Worm (Caenorhabditis elegans) whole organism, late embryonic: ENCODE measurements around the gene ZK1240.5.

Experiments
- C08G9.2 ChIP-seq: sonication (generic microtip); optimal IDR thresholded peaks from 2 replicates; lab custom pipeline; 2016; ENCODE audit warnings: mild to moderate bottlenecking, missing genetic modification characterization, moderate library complexity, missing compliant biosample characterization
- C38D4.7 ChIP-seq: fragments of 200-800 bp; sonication (Bioruptor generic); optimal IDR thresholded peaks from 2 replicates; lab custom pipeline; 2018; ENCODE audit warnings: mild to moderate bottlenecking, missing genetic modification characterization, moderate library complexity, missing compliant biosample characterization
- F13H6.1 ChIP-seq: sonication (generic microtip); optimal IDR thresholded peaks from 2 replicates; lab custom pipeline; 2016; ENCODE audit warnings: missing genetic modification characterization, missing compliant biosample characterization
- K09A11.1 ChIP-seq: sonication (generic microtip); optimal IDR thresholded peaks from 2 replicates; lab custom pipeline; 2017; ENCODE audit warnings: antibody characterized with exemption, mild to moderate bottlenecking, missing genetic modification characterization, missing compliant biosample characterization; ENCODE audit not compliant: insufficient read depth
- T23F11.4 ChIP-seq: fragments of 200-800 bp; sonication (Bioruptor generic); optimal IDR thresholded peaks from 2 replicates; lab custom pipeline; 2018; ENCODE audit warnings: mild to moderate bottlenecking, missing genetic modification characterization, missing compliant biosample characterization
- ceh-2 ChIP-seq: sonication (generic microtip); optimal IDR thresholded peaks from 2 replicates; lab custom pipeline; 2016; ENCODE audit warnings: missing genotype, missing genetic modification characterization, missing compliant biosample characterization
- ceh-31 ChIP-seq: sonication (generic microtip); optimal IDR thresholded peaks from 2 replicates; lab custom pipeline; 2016; ENCODE audit warnings: missing genetic modification characterization, missing compliant biosample characterization
- ceh-48 ChIP-seq: sonication (generic microtip); optimal IDR thresholded peaks from 2 replicates; lab custom pipeline; 2016; ENCODE audit warnings: missing genetic modification characterization, inconsistent platforms, missing compliant biosample characterization
- ceh-9 ChIP-seq: sonication (generic microtip); optimal IDR thresholded peaks from 2 replicates; lab custom pipeline; 2016; ENCODE audit warnings: mild to moderate bottlenecking, missing genetic modification characterization, inconsistent platforms, missing compliant biosample characterization
- che-1 ChIP-seq: sonication (generic microtip); optimal IDR thresholded peaks from 2 replicates; lab custom pipeline; 2016; ENCODE audit warnings: mild to moderate bottlenecking, missing genetic modification characterization, missing compliant biosample characterization
- dve-1 ChIP-seq: sonication (generic microtip); optimal IDR thresholded peaks from 2 replicates; lab custom pipeline; 2017; ENCODE audit warnings: antibody characterized with exemption, mild to moderate bottlenecking, missing genetic modification characterization, missing compliant biosample characterization
- elt-2 ChIP-seq: sonication (generic microtip); optimal IDR thresholded peaks from 2 replicates; lab custom pipeline; 2016; ENCODE audit warnings: missing genetic modification reagents, missing genetic modification characterization, missing compliant biosample characterization
- fax-1 ChIP-seq: sonication (generic microtip); optimal IDR thresholded peaks from 2 replicates; lab custom pipeline; 2016; ENCODE audit warnings: missing genotype, missing genetic modification characterization, missing compliant biosample characterization
- fkh-6 ChIP-seq: sonication (generic microtip); optimal IDR thresholded peaks from 2 replicates; lab custom pipeline; 2016; ENCODE audit warnings: missing genetic modification characterization, missing compliant biosample characterization
- hlh-15 ChIP-seq: sonication (generic microtip); optimal IDR thresholded peaks from 2 replicates; lab custom pipeline; 2016; ENCODE audit warnings: missing genetic modification characterization, missing compliant biosample characterization
- hlh-30 ChIP-seq: sonication (generic microtip); optimal IDR thresholded peaks from 2 replicates; lab custom pipeline; 2017; ENCODE audit warnings: antibody characterized with exemption, missing genetic modification characterization, missing compliant biosample characterization; ENCODE audit not compliant: insufficient read depth
- hlh-6 ChIP-seq: sonication (generic microtip); optimal IDR thresholded peaks from 2 replicates; lab custom pipeline; 2016; ENCODE audit warnings: missing genotype, missing genetic modification characterization, missing compliant biosample characterization
- hlh-8 ChIP-seq: sonication (generic microtip); optimal IDR thresholded peaks from 2 replicates; lab custom pipeline; 2016; ENCODE audit warnings: missing genotype, missing genetic modification characterization, missing compliant biosample characterization
- lim-6 ChIP-seq: sonication (generic microtip); optimal IDR thresholded peaks from 2 replicates; lab custom pipeline; 2016; ENCODE audit warnings: missing genetic modification characterization, missing compliant biosample characterization
- lin-11 ChIP-seq: fragments of 200-800 bp; sonication (Bioruptor generic); optimal IDR thresholded peaks from 2 replicates; lab custom pipeline; 2018; ENCODE audit warnings: mild to moderate bottlenecking, missing genetic modification characterization, missing compliant biosample characterization
- madf-2 ChIP-seq: sonication (generic microtip); optimal IDR thresholded peaks from 2 replicates; lab custom pipeline; 2017; ENCODE audit warnings: missing genetic modification characterization, missing compliant biosample characterization
- nfya-1 ChIP-seq: sonication (generic microtip); optimal IDR thresholded peaks from 2 replicates; lab custom pipeline; 2017; ENCODE audit warnings: missing genetic modification characterization, mild to moderate bottlenecking, missing compliant biosample characterization, antibody characterized with exemption, moderate library complexity
- nhr-11 ChIP-seq: fragments of 150-350 bp; optimal IDR thresholded peaks from 2 replicates; lab custom pipeline; 2014; ENCODE audit warnings: missing biosample characterization, missing genetic modification characterization
- npax-4 ChIP-seq: sonication (generic microtip); optimal IDR thresholded peaks from 2 replicates; lab custom pipeline; 2016; ENCODE audit warnings: missing genetic modification characterization, missing compliant biosample characterization
- pax-1 ChIP-seq: fragments of 150-350 bp; optimal IDR thresholded peaks from 2 replicates; lab custom pipeline; 2014; ENCODE audit warnings: missing biosample characterization, missing genetic modification characterization
- pha-2 ChIP-seq: sonication (generic microtip); optimal IDR thresholded peaks from 2 replicates; lab custom pipeline; 2017; ENCODE audit warnings: mild to moderate bottlenecking, missing genetic modification characterization, missing compliant biosample characterization
- pha-4 ChIP-seq: fragments of 150-350 bp; optimal IDR thresholded peaks from 2 replicates; lab custom pipeline; 2018; ENCODE audit warnings: missing biosample characterization, missing genetic modification reagents, missing genetic modification characterization
- pqm-1 ChIP-seq: sonication (generic microtip); optimal IDR thresholded peaks from 2 replicates; lab custom pipeline; 2016; ENCODE audit warnings: missing genetic modification characterization, missing compliant biosample characterization
- sox-2 ChIP-seq: fragments of 200-800 bp; sonication (Bioruptor generic); IDR thresholded peaks from 2 replicates; pipeline ENCODE4 v1.3.6; 2022; ENCODE audit warnings: missing genetic modification reagents, missing genetic modification characterization, missing compliant biosample characterization
- sox-4 ChIP-seq: sonication (generic microtip); optimal IDR thresholded peaks from 2 replicates; lab custom pipeline; 2017; ENCODE audit warnings: mild to moderate bottlenecking, missing genetic modification characterization, inconsistent platforms, missing compliant biosample characterization
- syd-9 ChIP-seq: sonication (generic microtip); optimal IDR thresholded peaks from 2 replicates; lab custom pipeline; 2016; ENCODE audit warnings: mild to moderate bottlenecking, missing genetic modification characterization, moderate library complexity, missing compliant biosample characterization
- tbx-7 ChIP-seq: sonication (generic microtip); optimal IDR thresholded peaks from 2 replicates; lab custom pipeline; 2016; ENCODE audit warnings: missing genotype, missing genetic modification characterization, missing compliant biosample characterization
- unc-3 ChIP-seq, 2 experiments: fragments of 200-800 bp in 1 of 2; sonication (Bioruptor generic) in 1 of 2; sonication (generic microtip) in 1 of 2; conservative IDR thresholded peaks in 1 of 2; optimal IDR thresholded peaks in 1 of 2; 2 replicates each; pipeline versions ENCODE4 v1.3.6 to Lab custom; 2016 to 2022; ENCODE audit warnings: missing compliant biosample characterization in 2 of 2, missing genetic modification characterization in 2 of 2, missing genetic modification reagents in 1 of 2
- zip-5 ChIP-seq: sonication (generic microtip); optimal IDR thresholded peaks from 2 replicates; lab custom pipeline; 2016; ENCODE audit warnings: missing genetic modification characterization, missing compliant biosample characterization

ZK1240.5 gene

ce11 chrII:2320097-2320496 is 2.4 kb upstream of the ZK1240.5 start, which contains the start of gene ZK1240.3:
ZK1240.3 (plus strand) TSS chrII:2320334.
- TF ChIP-seq elt-2 (peak; percentile 17), che-1 (tag; lab: Kevin White, UChicago) (no peak)

- no peak for TF ChIP-seq nfya-1 (tag; lab: Kevin White, UChicago)
- TF ChIP-seq F13H6.1 (tag; lab: Kevin White, UChicago): no peak
- no peak for TF ChIP-seq K09A11.1 (tag; lab: Kevin White, UChicago)
- no peak for TF ChIP-seq unc-3 (GFP tag; conservative IDR thresholded peaks at IDR 0.05; lab: Robert Waterston, UW)
- TF ChIP-seq unc-3 (tag; optimal IDR thresholded peaks at IDR 0.05; lab: Kevin White, UChicago): no peak
- no peak for TF ChIP-seq che-1 (tag; lab: Kevin White, UChicago)
- TF ChIP-seq syd-9: no peak
- TF ChIP-seq C38D4.7: no peak
- TF ChIP-seq pha-4 (tag; lab: Kevin White, UChicago): no peak
- no peak for TF ChIP-seq C08G9.2 (tag; lab: Kevin White, UChicago)
- TF ChIP-seq fkh-6 (tag; lab: Kevin White, UChicago): no peak
- no peak for TF ChIP-seq sox-4 (tag; lab: Kevin White, UChicago)
- no peak for TF ChIP-seq ceh-2 (tag; lab: Kevin White, UChicago)
- no peak for TF ChIP-seq T23F11.4
- TF ChIP-seq hlh-15 (tag; lab: Kevin White, UChicago): no peak
- no peak for TF ChIP-seq hlh-30 (tag; lab: Kevin White, UChicago)
- TF ChIP-seq ceh-9 (tag; lab: Kevin White, UChicago): no peak
- no peak for TF ChIP-seq npax-4 (tag; lab: Kevin White, UChicago)
- no peak for TF ChIP-seq dve-1 (tag; lab: Kevin White, UChicago)
- no peak for TF ChIP-seq elt-2
Measured at ce11 chrII:2312747-2313146, 5.0 kb downstream of the ZK1240.5 start, which contains the start of the genes trim-21 and B0281.1. trim-21 (minus strand) TSS chrII:2312847. B0281.1 (plus strand) TSS chrII:2313067.

- TF ChIP-seq lim-6: no peak
- TF ChIP-seq ceh-2 (tag; lab: Kevin White, UChicago): no peak
- no peak for TF ChIP-seq ceh-48 (tag; lab: Kevin White, UChicago)
- TF ChIP-seq zip-5: no peak
- no peak for TF ChIP-seq lin-11 (tag; lab: Kevin White, UChicago)
- TF ChIP-seq pha-2 (tag; lab: Kevin White, UChicago): no peak
- no peak for TF ChIP-seq hlh-6 (tag; lab: Kevin White, UChicago)
- TF ChIP-seq pax-1: no peak
- no peak for TF ChIP-seq ceh-31 (tag; lab: Kevin White, UChicago)
- no peak for TF ChIP-seq madf-2 (tag; lab: Kevin White, UChicago)
- no peak for TF ChIP-seq npax-4 (tag; lab: Kevin White, UChicago)
- TF ChIP-seq F13H6.1 (tag; lab: Kevin White, UChicago): no peak
- no peak for TF ChIP-seq tbx-7 (tag; lab: Kevin White, UChicago)
- no peak for TF ChIP-seq nhr-11 (tag; lab: Kevin White, UChicago)
- no peak for TF ChIP-seq sox-2 (GFP tag; lab: Robert Waterston, UW)
- no peak for TF ChIP-seq syd-9
- TF ChIP-seq fax-1 (tag; lab: Kevin White, UChicago): no peak
- TF ChIP-seq hlh-8 (tag; lab: Kevin White, UChicago): no peak
- TF ChIP-seq, all 69 proteins: peak for 0
Measured at ce11 chrII:2306741-2307140, 11.0 kb downstream of the ZK1240.5 start, which contains the start of gene B0281.3. B0281.3 (plus strand) TSS chrII:2307041.

ce11 chrII:2305507-2305906 is 12.2 kb downstream of the ZK1240.5 start:
- no peak for TF ChIP-seq pqm-1 (tag; lab: Kevin White, UChicago)
